Fruit fly (Drosophila melanogaster): ENCODE results near the gene bgm.

DNA sequence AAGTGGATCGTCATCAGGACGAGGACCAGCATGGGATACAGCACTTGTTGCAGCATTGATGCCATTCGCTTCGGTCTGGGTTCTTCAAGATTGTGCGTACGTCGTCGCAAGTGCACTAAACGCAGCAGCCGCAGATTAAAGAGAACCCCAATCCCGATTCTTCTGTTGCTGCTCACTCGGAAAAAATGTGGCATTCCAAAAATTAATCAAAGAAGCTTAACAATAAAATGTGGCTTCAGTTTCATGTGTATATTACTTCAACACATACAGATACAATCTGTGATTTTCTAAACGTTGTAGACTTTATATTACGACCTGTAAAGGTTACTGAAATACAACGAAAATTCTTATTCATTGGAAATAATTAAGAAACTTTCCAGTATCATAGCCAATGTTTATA is 7.3 kb downstream of the bgm start, which contains the start of gene NimC3:
- TF ChIP-seq usp (GFP tag; optimal IDR thresholded peaks at IDR 0.05) (no peak), Dll (optimal IDR thresholded peaks at IDR 0.05) (no peak)
